Worm (Caenorhabditis elegans) whole organism, L1 larva: ENCODE results near the gene dyci-1.
"Not testable (repeated sequence)": the region's sequence is repeated elsewhere in the genome, so short reads cannot be mapped to it uniquely, and the experiment has no call there.

ENCODE experiments used
- C34B4.2 ChIP-seq: sonication (generic microtip); optimal IDR thresholded peaks from 2 replicates; lab custom pipeline; 2017; ENCODE audit warnings: mild to moderate bottlenecking, missing genetic modification characterization, missing compliant biosample characterization
- F16B12.6 ChIP-seq: fragments of 150-350 bp; optimal IDR thresholded peaks from 2 replicates; lab custom pipeline; 2014; ENCODE audit warnings: missing biosample characterization, missing genetic modification characterization
- Y116A8C.19 ChIP-seq: sonication (generic microtip); optimal IDR thresholded peaks from 2 replicates; lab custom pipeline; 2016; ENCODE audit warnings: missing compliant biosample characterization, missing genetic modification characterization, borderline replicate concordance
- aha-1 ChIP-seq: fragments of 150-350 bp; optimal IDR thresholded peaks from 2 replicates; lab custom pipeline; 2014; ENCODE audit warnings: missing biosample characterization, missing genetic modification characterization
- blmp-1 ChIP-seq: fragments of 150-350 bp; optimal IDR thresholded peaks from 2 replicates; lab custom pipeline; 2014; ENCODE audit warnings: missing biosample characterization, missing genetic modification characterization
- ceh-82 ChIP-seq, 3 experiments: fragments of 150-350 bp in 1 of 3; sonication (generic microtip) in 2 of 3; optimal IDR thresholded peaks; 2 replicates each; lab custom pipeline; 2014 to 2017; ENCODE audit warnings: missing biosample characterization in 3 of 3, missing genetic modification characterization in 3 of 3
- dsc-1 ChIP-seq: sonication (generic microtip); optimal IDR thresholded peaks from 2 replicates; lab custom pipeline; 2016; ENCODE audit warnings: mild to moderate bottlenecking, missing genetic modification characterization, missing compliant biosample characterization
- efl-1 ChIP-seq, 4 experiments: fragments of 150-350 bp; optimal IDR thresholded peaks in 3 of 4; peaks in 1 of 4; 1 replicate in 1 of 4; 2 replicates in 3 of 4; lab custom pipeline; 2014; ENCODE audit warnings: missing biosample characterization in 2 of 4, missing genetic modification characterization in 2 of 4, missing genetic modification reagents in 2 of 4
- egl-27 ChIP-seq, 2 experiments: fragments of 150-350 bp in 1 of 2; sonication (generic microtip); optimal IDR thresholded peaks; 3 replicates each; lab custom pipeline; 2017 to 2018; ENCODE audit warnings: missing biosample characterization in 2 of 2, missing genetic modification characterization in 2 of 2, missing genetic modification reagents in 2 of 2
- elt-2 ChIP-seq: sonication (generic microtip); optimal IDR thresholded peaks from 2 replicates; lab custom pipeline; 2016; ENCODE audit warnings: missing genetic modification characterization, mild to moderate bottlenecking, inconsistent platforms, missing compliant biosample characterization, missing genetic modification reagents
- elt-3 ChIP-seq, 6 experiments: fragments of 150-350 bp in 1 of 6; sonication (generic microtip); optimal IDR thresholded peaks; 2 replicates each; lab custom pipeline; 2017 to 2018; ENCODE audit warnings: missing biosample characterization in 6 of 6, missing genetic modification characterization in 6 of 6, inconsistent platforms in 1 of 6
- ets-5 ChIP-seq: fragments of 200-800 bp; sonication (Bioruptor generic); IDR thresholded peaks from 2 replicates; pipeline ENCODE4 v1.3.6; 2022; ENCODE audit warnings: missing genetic modification characterization, missing compliant biosample characterization
- fkh-8 ChIP-seq: sonication (generic microtip); optimal IDR thresholded peaks from 2 replicates; lab custom pipeline; 2016; ENCODE audit warnings: mild to moderate bottlenecking, missing genetic modification characterization, missing compliant biosample characterization
- hlh-17 ChIP-seq: fragments of 200-800 bp; sonication (Bioruptor generic); optimal IDR thresholded peaks from 2 replicates; lab custom pipeline; 2018; ENCODE audit warnings: missing genetic modification characterization, mild to moderate bottlenecking, missing compliant biosample characterization, moderate library complexity, borderline replicate concordance
- lin-14 ChIP-seq: fragments of 200-800 bp; sonication (Bioruptor generic); optimal IDR thresholded peaks from 2 replicates; lab custom pipeline; 2018; ENCODE audit warnings: mild to moderate bottlenecking, missing genetic modification characterization, moderate library complexity, missing compliant biosample characterization
- mab-9 ChIP-seq: fragments of 200-800 bp; sonication (Bioruptor generic); IDR thresholded peaks from 2 replicates; pipeline ENCODE4 v1.3.6; 2022; ENCODE audit warnings: missing genetic modification reagents, missing genetic modification characterization, missing compliant biosample characterization
- mef-2 ChIP-seq: fragments of 150-350 bp; optimal IDR thresholded peaks from 2 replicates; lab custom pipeline; 2014; ENCODE audit warnings: missing biosample characterization, missing genetic modification characterization
- nhr-12 ChIP-seq: sonication (generic microtip); optimal IDR thresholded peaks from 2 replicates; lab custom pipeline; 2017; ENCODE audit warnings: missing biosample characterization, missing genetic modification characterization
- nhr-28 ChIP-seq: fragments of 150-350 bp; optimal IDR thresholded peaks from 2 replicates; lab custom pipeline; 2014; ENCODE audit warnings: missing biosample characterization, missing genetic modification characterization
- nhr-47 ChIP-seq: sonication (generic microtip); optimal IDR thresholded peaks from 2 replicates; lab custom pipeline; 2016; ENCODE audit warnings: mild to moderate bottlenecking, missing genetic modification characterization, moderate library complexity, missing compliant biosample characterization
- nhr-71 ChIP-seq: sonication (generic microtip); optimal IDR thresholded peaks from 2 replicates; lab custom pipeline; 2016; ENCODE audit warnings: mild to moderate bottlenecking, missing genetic modification characterization, moderate library complexity, missing compliant biosample characterization
- nhr-77 ChIP-seq: fragments of 150-350 bp; optimal IDR thresholded peaks from 2 replicates; lab custom pipeline; 2014; ENCODE audit warnings: missing biosample characterization, missing genetic modification characterization
- nhr-85 ChIP-seq: sonication (generic microtip); peaks from one replicate; lab custom pipeline; 2016; ENCODE audit warnings: missing genetic modification characterization, inconsistent platforms, missing compliant biosample characterization
- nhr-90 ChIP-seq: sonication (generic microtip); optimal IDR thresholded peaks from 2 replicates; lab custom pipeline; 2016; ENCODE audit warnings: mild to moderate bottlenecking, missing genetic modification characterization, missing compliant biosample characterization; ENCODE audit not compliant: poor library complexity
- pax-3 ChIP-seq: fragments of 200-800 bp; sonication (Bioruptor generic); optimal IDR thresholded peaks from 2 replicates; lab custom pipeline; 2018; ENCODE audit warnings: mild to moderate bottlenecking, missing genetic modification characterization, moderate library complexity, missing compliant biosample characterization
- skn-1 ChIP-seq: fragments of 150-350 bp; optimal IDR thresholded peaks from 2 replicates; lab custom pipeline; 2014; ENCODE audit warnings: missing biosample characterization, missing genetic modification characterization
- sox-4 ChIP-seq: sonication (generic microtip); optimal IDR thresholded peaks from 2 replicates; lab custom pipeline; 2016; ENCODE audit warnings: missing genetic modification characterization, missing compliant biosample characterization
- tlp-1 ChIP-seq: fragments of 150-350 bp; optimal IDR thresholded peaks from 2 replicates; lab custom pipeline; 2014; ENCODE audit warnings: missing biosample characterization, missing genetic modification characterization
- unc-130 ChIP-seq: fragments of 150-350 bp; optimal IDR thresholded peaks from 2 replicates; lab custom pipeline; 2017; ENCODE audit warnings: missing biosample characterization, missing genetic modification characterization, inconsistent platforms
- unc-86 ChIP-seq: sonication (generic microtip); optimal IDR thresholded peaks from 2 replicates; lab custom pipeline; 2016; ENCODE audit warnings: missing genetic modification characterization, missing compliant biosample characterization
- vab-15 ChIP-seq: sonication (generic microtip); optimal IDR thresholded peaks from 2 replicates; lab custom pipeline; 2017; ENCODE audit warnings: missing genotype, mild to moderate bottlenecking, missing genetic modification characterization, missing compliant biosample characterization

The dyci-1 gene

ce11 chrIV:6833617-6834016 is 48.5 kb upstream of the dyci-1 start:
- TF ChIP-seq elt-3 (tag; optimal IDR thresholded peaks at IDR 0.05; lab: Kevin White, UChicago) = peak in 1 of 6 experiments; percentile 14
- no peak for TF ChIP-seq tlp-1
- no peak for TF ChIP-seq unc-130 (tag; lab: Kevin White, UChicago)
- TF ChIP-seq nhr-47 (tag; lab: Kevin White, UChicago) = no peak
- no peak for TF ChIP-seq hlh-17
- TF ChIP-seq ceh-82 (tag; optimal IDR thresholded peaks at IDR 0.05; lab: Kevin White, UChicago) = no peak
- TF ChIP-seq mab-9 = 0 out of 2 replicates have a peak, but pooled peaks have one; percentile 8
- TF ChIP-seq blmp-1 (tag; lab: Kevin White, UChicago) = peak; percentile 47
- TF ChIP-seq, all 84 proteins: peak for 3

ce11 chrIV:6832194-6832593 is 47.1 kb upstream of the dyci-1 start:
- TF ChIP-seq nhr-90 (tag; lab: Kevin White, UChicago) = no peak
- TF ChIP-seq nhr-77 (tag; lab: Kevin White, UChicago) = no peak
- no peak for TF ChIP-seq mef-2
- TF ChIP-seq C34B4.2 (tag; lab: Kevin White, UChicago) = no peak
- no peak for TF ChIP-seq unc-86 (tag; lab: Kevin White, UChicago)
- no peak for TF ChIP-seq ets-5 (GFP tag; lab: Robert Waterston, UW)
- no peak for TF ChIP-seq sox-4 (tag; lab: Kevin White, UChicago)
- TF ChIP-seq nhr-71 (tag; lab: Kevin White, UChicago) = no peak
- TF ChIP-seq fkh-8 (tag; lab: Kevin White, UChicago) = no peak
- no peak for TF ChIP-seq hlh-17
- no peak for TF ChIP-seq F16B12.6 (tag; lab: Kevin White, UChicago)
- TF ChIP-seq nhr-28 (tag; lab: Kevin White, UChicago) = no peak
- no peak for TF ChIP-seq Y116A8C.19
- TF ChIP-seq aha-1 (tag; lab: Kevin White, UChicago) = no peak

- TF ChIP-seq nhr-71 (tag; lab: Kevin White, UChicago) (no peak), skn-1 (tag; lab: Kevin White, UChicago) (no peak), fkh-8 (tag; lab: Kevin White, UChicago) (no peak), elt-2 (tag; lab: Kevin White, UChicago) (peak; percentile 52)
Measured at ce11 chrIV:6829902-6830301, 44.8 kb upstream of the dyci-1 start, which contains the start of gene H20E11.1. TSS of gene H20E11.1 (plus strand) at chrIV:6830145.

- TF ChIP-seq pax-3 (tag; lab: Kevin White, UChicago); vab-15 (tag; lab: Kevin White, UChicago); dsc-1: not testable (repeated sequence)
- TF ChIP-seq, all 84 proteins: peak for 0; not testable (repeated sequence) for 84
Measured at ce11 chrIV:6827477-6827876, 42.4 kb upstream of the dyci-1 start, which contains the start of gene H20E11.2. TSS of gene H20E11.2 (plus strand) at chrIV:6827777.

DNA sequence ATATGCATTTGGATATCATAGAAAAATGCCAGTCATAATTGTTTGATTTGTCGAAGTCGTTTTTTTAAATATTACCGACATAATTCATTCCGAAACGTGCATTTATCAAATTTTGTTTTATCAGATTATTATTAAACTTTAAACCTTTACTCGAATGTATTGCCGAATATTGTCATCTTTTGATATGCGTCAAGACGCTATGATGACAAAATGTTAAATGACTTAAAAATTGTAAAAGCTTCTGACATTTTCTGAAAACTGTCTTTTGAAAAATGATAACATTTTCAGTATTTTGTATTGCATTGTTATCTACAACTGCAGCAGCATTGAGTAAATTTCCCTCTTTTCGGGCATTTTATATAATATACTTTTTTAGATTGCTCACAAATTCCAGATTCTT is 39.5 kb upstream of the dyci-1 start, which contains the start of gene H20E11.3:
Gene H20E11.3, plus strand, starts transcription at position 195 of the 400 bp plus-strand sequence.
- no peak for TF ChIP-seq lin-14

DNA sequence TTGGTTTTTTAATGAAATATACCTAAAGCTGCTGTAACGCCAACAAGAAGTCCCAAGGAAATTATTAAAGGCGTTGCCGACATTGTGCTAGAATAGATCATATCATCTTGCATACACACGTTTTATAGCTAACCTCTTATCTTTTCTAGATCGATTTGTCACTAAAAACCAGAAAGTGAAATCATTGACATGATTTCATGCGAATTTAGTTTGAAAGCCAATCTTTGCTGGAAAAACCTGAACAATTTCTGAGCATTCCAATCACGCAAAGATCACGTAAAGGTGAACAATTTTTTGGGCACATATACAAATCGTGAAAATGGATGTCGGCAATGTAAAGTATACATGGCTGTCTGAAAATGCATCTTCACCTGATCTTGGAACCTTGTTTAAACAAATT is 37.3 kb upstream of the dyci-1 start, which contains the start of gene C17H12.6:
Gene C17H12.6, minus strand, starts transcription at position 101 of the 400 bp plus-strand sequence.
- no peak for TF ChIP-seq efl-1 (optimal IDR thresholded peaks at IDR 0.05; lab: Kevin White, UChicago)
- TF ChIP-seq efl-1 (GFP tag; optimal IDR thresholded peaks at IDR 0.05 in 1 of 2; lab: Kevin White, UChicago) = peak in 1 of 2 experiments; percentile 34
- TF ChIP-seq nhr-12 = no peak

ce11 chrIV:6821709-6822108 is 36.6 kb upstream of the dyci-1 start:
- TF ChIP-seq nhr-85 (peak; percentile 40), egl-27 (tag; optimal IDR thresholded peaks at IDR 0.05; lab: Kevin White, UChicago) (no peak)
